Worm (Caenorhabditis elegans) whole organism, young adult: Measurements from ENCODE around the gene sms-5.
"Not testable (repeated sequence)": the region's sequence is repeated elsewhere in the genome, so short reads cannot be mapped to it uniquely, and the experiment has no call there.

Experiments used
- B0035.1 ChIP-seq: sonication (generic microtip); optimal IDR thresholded peaks from 2 replicates; lab custom pipeline; 2016; ENCODE audit warnings: missing genetic modification characterization, mild to moderate bottlenecking, missing compliant biosample characterization, missing genotype, missing genetic modification reagents
- D2030.7 ChIP-seq: fragments of 200-800 bp; sonication (Bioruptor generic); IDR thresholded peaks from 2 replicates; pipeline ENCODE4 v1.3.6; 2022; ENCODE audit warnings: missing genetic modification reagents, missing genetic modification characterization, missing compliant biosample characterization
- F10E7.11 ChIP-seq: sonication (generic microtip); optimal IDR thresholded peaks from 2 replicates; lab custom pipeline; 2017; ENCODE audit warnings: mild to moderate bottlenecking, missing genetic modification characterization, moderate library complexity, missing compliant biosample characterization
- F33H1.4 ChIP-seq: fragments of 200-800 bp; sonication (Bioruptor generic); IDR thresholded peaks from 2 replicates; pipeline ENCODE4 v1.3.6; 2022; ENCODE audit warnings: missing genetic modification reagents, missing genetic modification characterization, missing compliant biosample characterization
- F37B4.10 ChIP-seq: fragments of 200-800 bp; sonication (Bioruptor generic); IDR thresholded peaks from 2 replicates; pipeline ENCODE4 v1.3.6; 2022; ENCODE audit warnings: missing genetic modification characterization, missing compliant biosample characterization
- F49E8.2 ChIP-seq: sonication (generic microtip); optimal IDR thresholded peaks from 3 replicates; lab custom pipeline; 2017; ENCODE audit warnings: missing genetic modification characterization, mild to moderate bottlenecking, missing compliant biosample characterization, antibody characterized with exemption, moderate library complexity; ENCODE audit not compliant: insufficient read depth
- F52B5.7 ChIP-seq: sonication (generic microtip); optimal IDR thresholded peaks from 2 replicates; lab custom pipeline; 2016; ENCODE audit warnings: mild to moderate bottlenecking, missing genetic modification characterization, missing compliant biosample characterization
- F55B11.4 ChIP-seq: sonication (generic microtip); optimal IDR thresholded peaks from 2 replicates; lab custom pipeline; 2016; ENCODE audit warnings: missing compliant biosample characterization, missing genetic modification characterization, borderline replicate concordance; ENCODE audit not compliant: insufficient read depth
- T26A5.8 ChIP-seq: sonication (generic microtip); optimal IDR thresholded peaks from 2 replicates; lab custom pipeline; 2016; ENCODE audit warnings: missing genetic modification characterization, missing compliant biosample characterization
- attf-5 ChIP-seq: fragments of 200-800 bp; sonication (Bioruptor generic); optimal IDR thresholded peaks from 2 replicates; lab custom pipeline; 2018; ENCODE audit warnings: mild to moderate bottlenecking, missing genetic modification characterization, missing compliant biosample characterization
- bed-1 ChIP-seq: fragments of 200-800 bp; sonication (Bioruptor generic); IDR thresholded peaks from 2 replicates; pipeline ENCODE4 v1.3.6; 2022; ENCODE audit warnings: missing genetic modification reagents, missing genetic modification characterization, missing compliant biosample characterization
- cebp-2 ChIP-seq: fragments of 200-800 bp; sonication (Bioruptor generic); IDR thresholded peaks from 2 replicates; pipeline ENCODE4 v1.3.6; 2022; ENCODE audit warnings: missing genetic modification characterization, missing compliant biosample characterization
- ceh-79 ChIP-seq: sonication (generic microtip); optimal IDR thresholded peaks from 2 replicates; lab custom pipeline; 2017; ENCODE audit warnings: mild to moderate bottlenecking, missing genetic modification characterization, missing compliant biosample characterization
- die-1 ChIP-seq: sonication (generic microtip); optimal IDR thresholded peaks from 2 replicates; lab custom pipeline; 2016; ENCODE audit warnings: missing genotype, mild to moderate bottlenecking, missing genetic modification characterization, missing compliant biosample characterization
- dpl-1 ChIP-seq: fragments of 150-350 bp; optimal IDR thresholded peaks from 2 replicates; lab custom pipeline; 2014; ENCODE audit warnings: missing biosample characterization, missing genetic modification reagents, missing genetic modification characterization
- egl-18 ChIP-seq: fragments of 200-800 bp; sonication (Bioruptor generic); IDR thresholded peaks from 2 replicates; pipeline ENCODE4 v1.3.6; 2022; ENCODE audit warnings: missing genetic modification reagents, missing genetic modification characterization, missing compliant biosample characterization
- egl-44 ChIP-seq: fragments of 200-800 bp; sonication (Bioruptor generic); IDR thresholded peaks from 2 replicates; pipeline ENCODE4 v1.3.6; 2022; ENCODE audit warnings: missing genetic modification reagents, missing genetic modification characterization, missing compliant biosample characterization
- ets-4 ChIP-seq: fragments of 200-800 bp; sonication (Bioruptor generic); optimal IDR thresholded peaks from 2 replicates; lab custom pipeline; 2018; ENCODE audit warnings: mild to moderate bottlenecking, missing genetic modification characterization, missing compliant biosample characterization
- hlh-26 ChIP-seq: fragments of 200-800 bp; sonication (Bioruptor generic); conservative IDR thresholded peaks from 2 replicates; pipeline ENCODE4 v1.3.6; 2022; ENCODE audit warnings: missing genetic modification reagents, missing genetic modification characterization, missing compliant biosample characterization
- lag-1 ChIP-seq: fragments of 200-800 bp; sonication (Bioruptor generic); IDR thresholded peaks from 2 replicates; pipeline ENCODE4 v1.3.6; 2022; ENCODE audit warnings: missing genetic modification reagents, missing genetic modification characterization, missing compliant biosample characterization
- lin-26 ChIP-seq: fragments of 200-800 bp; sonication (Bioruptor generic); IDR thresholded peaks from 2 replicates; pipeline ENCODE4 v1.3.6; 2022; ENCODE audit warnings: missing genetic modification reagents, missing genetic modification characterization, missing compliant biosample characterization
- lin-35 ChIP-seq, 3 experiments: fragments of 150-350 bp in 2 of 3; sonication (generic microtip) in 1 of 3; optimal IDR thresholded peaks; 2 replicates each; lab custom pipeline; 2014 to 2018; ENCODE audit warnings: missing biosample characterization in 3 of 3, missing genetic modification characterization in 3 of 3, missing genetic modification reagents in 3 of 3
- lin-54 ChIP-seq: fragments of 200-800 bp; sonication (Bioruptor generic); optimal IDR thresholded peaks from 2 replicates; lab custom pipeline; 2018; ENCODE audit warnings: mild to moderate bottlenecking, missing genetic modification characterization, missing compliant biosample characterization
- madf-3 ChIP-seq: fragments of 200-800 bp; sonication (Bioruptor generic); IDR thresholded peaks from 2 replicates; pipeline ENCODE4 v1.3.6; 2022; ENCODE audit warnings: missing genetic modification reagents, missing genetic modification characterization, missing compliant biosample characterization
- madf-6 ChIP-seq: fragments of 200-800 bp; sonication (Bioruptor generic); IDR thresholded peaks from 2 replicates; pipeline ENCODE4 v1.3.6; 2022; ENCODE audit warnings: missing genetic modification reagents, missing genetic modification characterization, missing compliant biosample characterization
- madf-8 ChIP-seq: fragments of 200-800 bp; sonication (Bioruptor generic); conservative IDR thresholded peaks from 2 replicates; pipeline ENCODE4 v1.3.6; 2022; ENCODE audit warnings: missing genetic modification reagents, missing genetic modification characterization, missing compliant biosample characterization
- mcd-1 ChIP-seq: fragments of 200-800 bp; sonication (Bioruptor generic); IDR thresholded peaks from 2 replicates; pipeline ENCODE4 v1.3.6; 2022; ENCODE audit warnings: missing genetic modification reagents, missing genetic modification characterization, missing compliant biosample characterization
- nfya-2 ChIP-seq: fragments of 200-800 bp; sonication (Bioruptor generic); IDR thresholded peaks from 2 replicates; pipeline ENCODE4 v1.3.6; 2022; ENCODE audit warnings: missing genetic modification reagents, missing genetic modification characterization, missing compliant biosample characterization
- nfyb-1 ChIP-seq: fragments of 200-800 bp; sonication (Bioruptor generic); IDR thresholded peaks from 2 replicates; pipeline ENCODE4 v1.3.6; 2022; ENCODE audit warnings: missing genetic modification reagents, missing genetic modification characterization, missing compliant biosample characterization
- nhr-179 ChIP-seq: sonication (generic microtip); optimal IDR thresholded peaks from 2 replicates; lab custom pipeline; 2016; ENCODE audit warnings: mild to moderate bottlenecking, missing genetic modification characterization, missing compliant biosample characterization
- nhr-80 ChIP-seq: sonication (generic microtip); optimal IDR thresholded peaks from 2 replicates; lab custom pipeline; 2016; ENCODE audit warnings: missing genetic modification characterization, missing compliant biosample characterization
- pbrm-1 ChIP-seq: fragments of 200-800 bp; sonication (Bioruptor generic); IDR thresholded peaks from 2 replicates; pipeline ENCODE4 v1.3.6; 2022; ENCODE audit warnings: missing genetic modification reagents, missing genetic modification characterization, missing compliant biosample characterization
- pha-4 ChIP-seq: fragments of 150-350 bp; sonication (generic microtip); optimal IDR thresholded peaks from 2 replicates; lab custom pipeline; 2014; ENCODE audit warnings: missing biosample characterization, missing genetic modification reagents, missing genetic modification characterization
- repo-1 ChIP-seq: sonication (generic microtip); optimal IDR thresholded peaks from 2 replicates; lab custom pipeline; 2017; ENCODE audit warnings: mild to moderate bottlenecking, missing genetic modification characterization, missing compliant biosample characterization
- rpc-1 ChIP-seq, 2 experiments: fragments of 150-350 bp in 1 of 2; sonication (generic microtip) in 1 of 2; optimal IDR thresholded peaks; 2 replicates each; lab custom pipeline; 2014 to 2018; ENCODE audit warnings: missing biosample characterization in 1 of 2, missing genetic modification characterization in 1 of 2, missing genetic modification reagents in 1 of 2, missing genotype in 1 of 2
- snpc-1.3 ChIP-seq: sonication (generic microtip); optimal IDR thresholded peaks from 2 replicates; lab custom pipeline; 2017; ENCODE audit warnings: missing genetic modification characterization, mild to moderate bottlenecking, missing compliant biosample characterization, antibody characterized with exemption, moderate library complexity, missing genotype, missing genetic modification reagents; ENCODE audit not compliant: insufficient read depth
- snpc-4 ChIP-seq, 5 experiments: fragments of 150-350 bp in 1 of 5; sonication (generic microtip) in 4 of 5; optimal IDR thresholded peaks; 2 replicates each; lab custom pipeline; 2014 to 2018; ENCODE audit warnings: missing genetic modification characterization in 5 of 5, missing biosample characterization in 3 of 5, antibody characterized with exemption in 2 of 5, mild to moderate bottlenecking in 2 of 5, missing compliant biosample characterization in 2 of 5, missing genotype in 2 of 5, moderate library complexity in 2 of 5, missing genetic modification reagents in 1 of 5
- somi-1 ChIP-seq: fragments of 200-800 bp; sonication (Bioruptor generic); optimal IDR thresholded peaks from 2 replicates; lab custom pipeline; 2018; ENCODE audit warnings: mild to moderate bottlenecking, missing genetic modification characterization, missing compliant biosample characterization
- ztf-18 ChIP-seq: sonication (generic microtip); optimal IDR thresholded peaks from 2 replicates; lab custom pipeline; 2016; ENCODE audit warnings: missing genotype, mild to moderate bottlenecking, missing genetic modification characterization, missing compliant biosample characterization
- ztf-28 ChIP-seq: fragments of 200-800 bp; sonication (Bioruptor generic); IDR thresholded peaks from 2 replicates; pipeline ENCODE4 v1.3.6; 2022; ENCODE audit warnings: missing genetic modification reagents, missing genetic modification characterization, missing compliant biosample characterization
- ztf-6 ChIP-seq: fragments of 200-800 bp; sonication (Bioruptor generic); IDR thresholded peaks from 2 replicates; pipeline ENCODE4 v1.3.6; 2022; ENCODE audit warnings: missing genetic modification reagents, missing genetic modification characterization, missing compliant biosample characterization

The sms-5 gene

DNA sequence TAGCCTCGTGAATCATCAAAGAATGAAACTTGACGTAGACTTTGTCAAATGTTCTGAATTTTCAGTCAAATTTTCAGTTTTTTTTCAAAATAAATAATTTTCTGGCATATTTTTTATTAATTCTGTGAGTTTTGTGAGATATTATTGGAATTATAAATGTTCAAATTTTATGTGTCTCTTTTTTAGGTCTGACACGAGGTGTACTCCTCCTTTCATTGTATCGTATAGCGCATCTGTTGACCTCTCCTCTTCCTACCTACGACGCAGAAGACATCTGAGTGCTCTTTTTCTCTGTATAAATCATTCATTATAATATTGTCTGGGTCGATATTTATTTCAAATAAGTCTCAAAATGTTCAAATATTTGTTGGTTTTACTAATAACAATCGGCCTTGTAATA, 40.0 kb downstream of the sms-5 start, which contains the start of gene T27A1.3:
Gene T27A1.3 (plus strand): TSS at position 301 of the 400 bp plus-strand sequence.
- not testable (repeated sequence) for TF ChIP-seq lag-1; ztf-18; mcd-1 (GFP tag; lab: Robert Waterston, UW)

DNA sequence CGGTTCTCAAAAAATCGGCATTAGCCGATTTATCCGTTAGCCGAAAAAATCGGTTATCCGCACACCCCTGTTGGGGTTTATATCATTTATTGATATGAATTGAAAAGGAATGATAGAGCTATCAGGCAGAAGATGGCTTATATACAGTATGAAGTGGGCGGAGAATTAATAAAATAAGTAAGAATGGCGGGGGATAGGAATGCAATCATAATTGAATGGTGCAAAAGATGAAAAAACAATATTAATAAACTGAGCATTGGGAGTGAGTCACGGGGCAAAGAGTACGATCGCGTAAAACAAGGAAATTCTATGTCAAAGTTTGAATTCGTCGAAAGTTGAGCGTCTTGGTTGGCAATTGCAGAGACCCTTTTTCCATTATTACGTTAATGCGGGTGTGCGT, 41.6 kb downstream of the sms-5 start, which contains the start of gene T27A1.2:
Gene T27A1.2 (minus strand): TSS at position 101 of the 400 bp plus-strand sequence.
- TF ChIP-seq madf-8 (GFP tag; lab: Robert Waterston, UW) (no peak), lin-26 (GFP tag; lab: Robert Waterston, UW) (no peak), snpc-1.3 (tag; lab: Kevin White, UChicago) (no peak), madf-3 (GFP tag; lab: Robert Waterston, UW) (no peak), snpc-4 (GFP tag; optimal IDR thresholded peaks at IDR 0.05; lab: Kevin White, UChicago) (no peak), snpc-4 (tag; optimal IDR thresholded peaks at IDR 0.05; lab: Kevin White, UChicago) (no peak), B0035.1 (no peak), lag-1 (no peak), rpc-1 (optimal IDR thresholded peaks at IDR 0.05; lab: Kevin White, UChicago) (no peak), rpc-1 (tag; optimal IDR thresholded peaks at IDR 0.05; lab: Kevin White, UChicago) (no peak), somi-1 (GFP tag; lab: Kevin White, UChicago) (no peak), hlh-26 (no peak), madf-6 (GFP tag; lab: Robert Waterston, UW) (no peak), nhr-179 (tag; lab: Kevin White, UChicago) (no peak), F37B4.10 (no peak), attf-5 (no peak), egl-44 (GFP tag; lab: Robert Waterston, UW) (no peak), F52B5.7 (no peak)

DNA sequence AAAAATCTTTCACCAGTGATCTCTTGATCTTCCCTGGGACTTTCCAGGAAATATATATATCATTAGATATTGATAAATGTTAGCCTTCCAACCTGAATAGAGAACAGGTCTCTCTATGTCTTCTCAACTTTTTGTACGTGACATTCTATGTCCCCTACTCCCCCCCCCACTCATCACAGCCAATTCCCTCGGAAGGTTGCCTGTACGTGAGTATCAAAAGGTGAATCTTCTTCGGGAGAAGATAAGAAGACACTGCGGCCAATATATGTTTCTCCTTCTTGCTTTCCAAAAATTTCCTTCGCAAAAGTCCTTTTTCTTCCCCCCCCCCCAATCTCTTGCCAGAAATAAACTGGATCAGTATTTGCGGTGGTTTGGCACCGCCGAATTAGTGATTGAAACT, 47.2 kb downstream of the sms-5 start:
- TF ChIP-seq nfyb-1 (no peak), die-1 (no peak), F49E8.2 (tag; lab: Kevin White, UChicago) (no peak), ztf-6 (GFP tag; lab: Robert Waterston, UW) (no peak), lin-26 (GFP tag; lab: Robert Waterston, UW) (no peak), F33H1.4 (GFP tag; lab: Robert Waterston, UW) (no peak), dpl-1 (no peak), madf-8 (GFP tag; lab: Robert Waterston, UW) (no peak), pha-4 (tag; lab: Kevin White, UChicago) (no peak), ztf-28 (GFP tag; lab: Robert Waterston, UW) (no peak), F10E7.11 (tag; lab: Kevin White, UChicago) (no peak), ets-4 (GFP tag; lab: Kevin White, UChicago) (no peak), bed-1 (GFP tag; lab: Robert Waterston, UW) (no peak), D2030.7 (GFP tag; lab: Robert Waterston, UW) (no peak), F37B4.10 (no peak)

- TF ChIP-seq nhr-80 (tag; lab: Kevin White, UChicago) (no peak), lin-35 (GFP tag; optimal IDR thresholded peaks at IDR 0.05; lab: Kevin White, UChicago) (no peak), repo-1 (tag; lab: Kevin White, UChicago) (no peak), pbrm-1 (GFP tag; lab: Robert Waterston, UW) (no peak), cebp-2 (GFP tag; lab: Robert Waterston, UW) (no peak), lin-54 (no peak), F55B11.4 (no peak), T26A5.8 (no peak), nfya-2 (GFP tag; lab: Robert Waterston, UW) (no peak), ceh-79 (tag; lab: Kevin White, UChicago) (no peak), egl-18 (GFP tag; lab: Robert Waterston, UW) (no peak), somi-1 (GFP tag; lab: Kevin White, UChicago) (no peak), egl-44 (GFP tag; lab: Robert Waterston, UW) (no peak)
Observed at ce11 chrII:546405-546804, 51.2 kb downstream of the sms-5 start, which contains the start of gene mlt-10. Gene mlt-10 (plus strand): TSS chrII:546705.
